Worm (Caenorhabditis elegans) whole organism, L4/young adult: ENCODE results near the gene R08B4.3.

Experiments
- W03F9.2 ChIP-seq: fragments of 150-350 bp; optimal IDR thresholded peaks from 2 replicates; lab custom pipeline; 2014; ENCODE audit warnings: missing biosample characterization, missing genetic modification characterization
- dao-5 ChIP-seq: sonication (generic microtip); optimal IDR thresholded peaks from 2 replicates; lab custom pipeline; 2016; ENCODE audit warnings: missing genotype, missing genetic modification characterization, moderate library complexity, missing compliant biosample characterization
- him-1 ChIP-seq: sonication (generic microtip); optimal IDR thresholded peaks from 2 replicates; lab custom pipeline; 2016; ENCODE audit warnings: missing genotype, missing genetic modification reagents, missing genetic modification characterization, missing compliant biosample characterization

- TF ChIP-seq W03F9.2, result no peak
- TF ChIP-seq him-1, result no peak
- TF ChIP-seq dao-5 (tag; lab: Kevin White, UChicago), result no peak
These were observed 42.7 kb downstream of the R08B4.3 start, which contains the start of gene W04G3.10 for ce11 chrX:11078150-11078549.
